Fruit fly (Drosophila melanogaster) Kc167 (cell line): ENCODE data around the gene CG10286.

Source experiments
- Myc ChIP-seq: fragments of >200 bp; optimal IDR thresholded peaks from 2 replicates; lab custom pipeline; 2017; ENCODE audit warnings: missing external identifiers
- Sin3A ChIP-seq: fragments of >200 bp; optimal IDR thresholded peaks from 2 replicates; lab custom pipeline; 2018; ENCODE audit warnings: missing external identifiers
- h ChIP-seq: fragments of >200 bp; optimal IDR thresholded peaks from 3 replicates; lab custom pipeline; 2018; ENCODE audit warnings: missing external identifiers
- insv ChIP-seq: fragments of >200 bp; optimal IDR thresholded peaks from 3 replicates; lab custom pipeline; 2018; ENCODE audit warnings: missing external identifiers
- psq ChIP-seq: fragments of >200 bp; optimal IDR thresholded peaks from 2 replicates; lab custom pipeline; 2017; ENCODE audit warnings: missing external identifiers
- ttk ChIP-seq: sonication (Bioruptor generic); optimal IDR thresholded peaks from 2 replicates; lab custom pipeline; 2017; ENCODE audit warnings: missing external identifiers

Gene CG10286

dm6 chr3R:6411454-6412204, 42.9 kb downstream of the CG10286 start:
- TF ChIP-seq psq (no peak), ttk (lab: Kevin White, UChicago) (no peak), h (lab: Kevin White, UChicago) (no peak), insv (no peak), Myc (no peak), Sin3A (lab: Kevin White, UChicago) (no peak)

- TF ChIP-seq ttk (lab: Kevin White, UChicago) = no peak
- no peak for TF ChIP-seq insv
- TF ChIP-seq h (lab: Kevin White, UChicago) = no peak
- TF ChIP-seq Myc = no peak
- TF ChIP-seq Sin3A (lab: Kevin White, UChicago) = no peak
- no peak for TF ChIP-seq psq
These were observed 45.1 kb downstream of the CG10286 start for dm6 chr3R:6413771-6414438.

- TF ChIP-seq Myc (no peak), psq (no peak), ttk (lab: Kevin White, UChicago) (no peak)
These were observed 45.9 kb downstream of the CG10286 start for dm6 chr3R:6414439-6415344.

DNA sequence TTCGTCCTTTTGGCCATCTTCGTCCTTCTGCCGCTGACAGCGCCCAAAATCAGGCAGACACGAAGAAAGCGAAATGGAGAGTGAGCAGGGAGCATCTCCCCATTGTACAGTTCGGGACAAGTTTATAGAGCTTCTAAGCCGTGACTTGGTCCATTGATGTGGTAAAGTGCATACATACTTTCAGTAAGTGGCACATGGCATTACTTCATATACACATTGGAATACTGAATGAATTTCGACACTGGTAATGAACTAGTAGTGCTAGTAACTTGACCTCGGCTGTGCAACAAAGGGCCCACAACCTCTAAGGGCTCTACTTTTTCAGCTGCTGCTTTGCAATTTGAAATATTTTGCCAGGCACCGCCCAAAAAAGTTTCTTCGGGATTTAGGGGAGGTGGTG, 47.5 kb downstream of the CG10286 start:
- TF ChIP-seq insv = no peak
- TF ChIP-seq psq = no peak
- TF ChIP-seq h (lab: Kevin White, UChicago) = no peak
- TF ChIP-seq Sin3A (lab: Kevin White, UChicago) = no peak
- no peak for TF ChIP-seq ttk (lab: Kevin White, UChicago)
- no peak for TF ChIP-seq Myc

- no peak for TF ChIP-seq h (lab: Kevin White, UChicago)
- TF ChIP-seq insv = no peak
- TF ChIP-seq psq = no peak
- TF ChIP-seq Myc = no peak
- no peak for TF ChIP-seq Sin3A (lab: Kevin White, UChicago)
- no peak for TF ChIP-seq ttk (lab: Kevin White, UChicago)
These were observed 50.3 kb downstream of the CG10286 start for dm6 chr3R:6419103-6419502.

dm6 chr3R:6419942-6420341, 51.2 kb downstream of the CG10286 start:
- TF ChIP-seq Sin3A (lab: Kevin White, UChicago) = no peak
- no peak for TF ChIP-seq psq
- TF ChIP-seq h (lab: Kevin White, UChicago) = no peak
- no peak for TF ChIP-seq Myc
- no peak for TF ChIP-seq insv
- no peak for TF ChIP-seq ttk (lab: Kevin White, UChicago)
